Fruit fly (Drosophila melanogaster): ENCODE results near the gene sov.
A peak's percentile ranks its signal among the peaks of the same experiment; 100 is the strongest.

The sov gene

dm6 chrX:6794826-6795225 is 38.7 kb downstream of the sov start (continued):
- TF ChIP-seq CG6689 (GFP tag; IDR thresholded peaks at IDR 0.05) (peak; percentile 28), CG4854 (GFP tag; optimal IDR thresholded peaks at IDR 0.05) (no peak)

DNA sequence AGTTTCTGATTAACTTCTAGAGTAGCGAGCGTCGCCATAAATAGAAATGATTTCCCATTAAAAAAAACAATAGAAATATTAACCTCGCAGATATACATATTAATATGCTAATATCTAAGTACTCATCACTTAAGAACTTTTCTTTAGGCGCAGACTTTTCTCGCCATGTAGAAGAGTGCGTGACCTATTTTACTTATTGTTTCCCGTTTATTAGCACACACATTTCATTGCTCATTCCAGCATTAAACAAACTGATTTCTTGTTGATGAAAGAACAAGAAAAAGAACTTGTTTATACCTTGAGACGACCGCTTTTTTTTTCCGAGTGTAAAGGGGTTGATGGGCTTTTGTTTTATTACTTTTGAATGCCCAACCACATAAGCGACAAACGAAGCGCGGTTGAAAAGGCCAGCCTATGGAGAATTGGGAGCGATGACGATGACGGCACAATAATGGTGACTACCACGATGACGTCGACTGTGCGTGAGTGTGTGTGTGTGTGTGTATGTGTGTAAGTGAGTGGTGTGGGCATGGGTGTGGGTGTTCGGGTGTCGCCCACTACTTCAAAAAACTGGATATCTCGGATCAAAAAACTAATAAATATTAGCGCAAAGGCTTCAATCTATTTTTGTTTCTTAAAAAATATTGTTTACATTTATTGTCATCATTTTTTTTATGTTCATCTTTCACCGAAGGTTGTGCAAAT is 40.0 kb downstream of the sov start:
- TF ChIP-seq bcd (GFP tag; optimal IDR thresholded peaks at IDR 0.05): no peak
- TF ChIP-seq Neu2 (GFP tag; optimal IDR thresholded peaks at IDR 0.05; ENCODE audit: borderline replicate concordance): no peak
- TF ChIP-seq ERR (GFP tag; optimal IDR thresholded peaks at IDR 0.05): no peak
- TF ChIP-seq dpn (GFP tag; optimal IDR thresholded peaks at IDR 0.05): peak; percentile 7 to 46
- TF ChIP-seq CG7786 (GFP tag; optimal IDR thresholded peaks at IDR 0.05): no peak
- no peak for TF ChIP-seq ssp (GFP tag; IDR thresholded peaks at IDR 0.05)
- TF ChIP-seq CG32532 (GFP tag; IDR thresholded peaks at IDR 0.05): no peak
- no peak for TF ChIP-seq sc (optimal IDR thresholded peaks at IDR 0.05)
- no peak for TF ChIP-seq sc (GFP tag; optimal IDR thresholded peaks at IDR 0.05)
- peak; percentile 12 for TF ChIP-seq CG9727 (GFP tag; optimal IDR thresholded peaks at IDR 0.05)
- peak; percentile 7 for TF ChIP-seq CG18599 (GFP tag; optimal IDR thresholded peaks at IDR 0.05)
- TF ChIP-seq CG6689 (GFP tag; IDR thresholded peaks at IDR 0.05): 0 out of 2 replicates have a peak, but pooled peaks have one; percentile 10
- TF ChIP-seq CG5180 (GFP tag; optimal IDR thresholded peaks at IDR 0.05): no peak
- TF ChIP-seq CG1024 (GFP tag; IDR thresholded peaks at IDR 0.05): no peak
- no peak for TF ChIP-seq abd-A (tag; optimal IDR thresholded peaks at IDR 0.05)
- TF ChIP-seq disco-r (GFP tag; optimal IDR thresholded peaks at IDR 0.05): no peak
- TF ChIP-seq Stat92E (GFP tag; optimal IDR thresholded peaks at IDR 0.05): no peak
- no peak for TF ChIP-seq salm (tag; optimal IDR thresholded peaks at IDR 0.05)
- no peak for TF ChIP-seq CG30020 (tag; optimal IDR thresholded peaks at IDR 0.05)
- TF ChIP-seq CG8765 (GFP tag; IDR thresholded peaks at IDR 0.05): no peak
- no peak for TF ChIP-seq CG6175 (GFP tag; IDR thresholded peaks at IDR 0.05)
- no peak for TF ChIP-seq tap (tag; optimal IDR thresholded peaks at IDR 0.05)
- no peak for TF ChIP-seq pzg (GFP tag; optimal IDR thresholded peaks at IDR 0.05)
- no peak for TF ChIP-seq fd102C (GFP tag; optimal IDR thresholded peaks at IDR 0.05)
- TF ChIP-seq CG12299 (tag; optimal IDR thresholded peaks at IDR 0.05): no peak
- TF ChIP-seq CG14710 (tag; optimal IDR thresholded peaks at IDR 0.05): no peak
- TF ChIP-seq CG13624 (GFP tag; optimal IDR thresholded peaks at IDR 0.05): peak; percentile 43
- TF ChIP-seq CG15696 (tag; optimal IDR thresholded peaks at IDR 0.05): no peak
- TF ChIP-seq CG12236 (GFP tag; optimal IDR thresholded peaks at IDR 0.05): no peak
- no peak for TF ChIP-seq CG13296 (GFP tag; optimal IDR thresholded peaks at IDR 0.05)
- no peak for TF ChIP-seq gro (GFP tag; optimal IDR thresholded peaks at IDR 0.05)
- no peak for TF ChIP-seq Drgx (GFP tag; IDR thresholded peaks at IDR 0.05)
- TF ChIP-seq Taf1 (GFP tag; IDR thresholded peaks at IDR 0.05): no peak
- no peak for TF ChIP-seq CG4328 (GFP tag; optimal IDR thresholded peaks at IDR 0.05)
- no peak for TF ChIP-seq hkb (optimal IDR thresholded peaks at IDR 0.05)
- no peak for TF ChIP-seq hkb (GFP tag; IDR thresholded peaks at IDR 0.05)
- no peak for TF ChIP-seq Adf1 (GFP tag; IDR thresholded peaks at IDR 0.05)
- no peak for TF ChIP-seq lbe (GFP tag; optimal IDR thresholded peaks at IDR 0.05)
- no peak for TF ChIP-seq CG12942 (GFP tag; optimal IDR thresholded peaks at IDR 0.05)
- no peak for TF ChIP-seq CG8478 (optimal IDR thresholded peaks at IDR 0.05)
- TF ChIP-seq CG10462 (GFP tag; optimal IDR thresholded peaks at IDR 0.05): no peak
- no peak for TF ChIP-seq usp (GFP tag; optimal IDR thresholded peaks at IDR 0.05)
- TF ChIP-seq CG1233 (GFP tag; optimal IDR thresholded peaks at IDR 0.05): no peak
- no peak for TF ChIP-seq CG17829 (tag; optimal IDR thresholded peaks at IDR 0.05)
- no peak for TF ChIP-seq tio (GFP tag; optimal IDR thresholded peaks at IDR 0.05)
- peak; percentile 38 for TF ChIP-seq nmo (GFP tag; optimal IDR thresholded peaks at IDR 0.05)
- TF ChIP-seq esg (GFP tag; conservative IDR thresholded peaks at IDR 0.05): no peak
- no peak for TF ChIP-seq Ravus (GFP tag; IDR thresholded peaks at IDR 0.05)
